Worm (Caenorhabditis elegans) whole organism, mixed stage, embryonic: ENCODE results near the gene aqp-10.

Experiments used
- M03D4.4 ChIP-seq: sonication (generic microtip); optimal IDR thresholded peaks from 2 replicates; lab custom pipeline; 2017; ENCODE audit warnings: mild to moderate bottlenecking, missing genetic modification characterization, missing compliant biosample characterization
- bed-3 ChIP-seq: fragments of 200-800 bp; sonication (Bioruptor generic); optimal IDR thresholded peaks from 3 replicates; lab custom pipeline; 2018; ENCODE audit warnings: mild to moderate bottlenecking, missing genetic modification characterization, moderate library complexity, missing compliant biosample characterization
- blmp-1 ChIP-seq: fragments of 150-350 bp; optimal IDR thresholded peaks from 2 replicates; lab custom pipeline; 2014; ENCODE audit warnings: missing biosample characterization, missing genetic modification characterization
- ceh-43 ChIP-seq: fragments of 200-800 bp; sonication (Bioruptor generic); optimal IDR thresholded peaks from 2 replicates; lab custom pipeline; 2018; ENCODE audit warnings: mild to moderate bottlenecking, missing genetic modification characterization, moderate library complexity, missing compliant biosample characterization
- ceh-83 ChIP-seq: fragments of 200-800 bp; sonication (Bioruptor generic); optimal IDR thresholded peaks from 2 replicates; lab custom pipeline; 2018; ENCODE audit warnings: mild to moderate bottlenecking, missing genetic modification characterization, missing compliant biosample characterization
- ces-1 ChIP-seq: fragments of 150-350 bp; optimal IDR thresholded peaks from 2 replicates; lab custom pipeline; 2014; ENCODE audit warnings: missing biosample characterization, missing genetic modification reagents, missing genetic modification characterization
- cnd-1 ChIP-seq: fragments of 200-800 bp; sonication (Bioruptor generic); optimal IDR thresholded peaks from 2 replicates; lab custom pipeline; 2018; ENCODE audit warnings: mild to moderate bottlenecking, missing genetic modification characterization, missing compliant biosample characterization
- drap-1 ChIP-seq: fragments of 200-800 bp; sonication (Bioruptor generic); optimal IDR thresholded peaks from 3 replicates; lab custom pipeline; 2018; ENCODE audit warnings: mild to moderate bottlenecking, missing genetic modification characterization, missing compliant biosample characterization
- elt-1 ChIP-seq: sonication (generic microtip); optimal IDR thresholded peaks from 2 replicates; lab custom pipeline; 2017; ENCODE audit warnings: missing genetic modification characterization, mild to moderate bottlenecking, missing compliant biosample characterization, antibody characterized with exemption, moderate library complexity, borderline replicate concordance; ENCODE audit not compliant: insufficient read depth
- elt-3 ChIP-seq: fragments of 150-350 bp; optimal IDR thresholded peaks from 2 replicates; lab custom pipeline; 2014; ENCODE audit warnings: missing biosample characterization, missing genetic modification characterization
- flh-1 ChIP-seq: fragments of 200-800 bp; sonication (Bioruptor generic); optimal IDR thresholded peaks from 2 replicates; lab custom pipeline; 2018; ENCODE audit warnings: mild to moderate bottlenecking, missing genetic modification characterization, moderate library complexity, missing compliant biosample characterization
- ham-2 ChIP-seq: fragments of 200-800 bp; sonication (Bioruptor generic); optimal IDR thresholded peaks from 2 replicates; lab custom pipeline; 2018; ENCODE audit warnings: mild to moderate bottlenecking, missing genetic modification characterization, missing compliant biosample characterization
- hlh-1 ChIP-seq: fragments of 150-350 bp; optimal IDR thresholded peaks from 2 replicates; lab custom pipeline; 2014; ENCODE audit warnings: missing biosample characterization, missing genetic modification reagents, missing genetic modification characterization
- lin-13 ChIP-seq: fragments of 150-350 bp; optimal IDR thresholded peaks from 2 replicates; lab custom pipeline; 2014; ENCODE audit warnings: missing biosample characterization, missing genetic modification characterization
- lin-32 ChIP-seq: fragments of 200-800 bp; sonication (Bioruptor generic); optimal IDR thresholded peaks from 2 replicates; lab custom pipeline; 2018; ENCODE audit warnings: mild to moderate bottlenecking, missing genetic modification characterization, missing compliant biosample characterization
- lsy-2 ChIP-seq: fragments of 150-350 bp; optimal IDR thresholded peaks from 2 replicates; lab custom pipeline; 2014; ENCODE audit warnings: missing biosample characterization, missing genetic modification characterization
- mab-5 ChIP-seq: fragments of 150-350 bp; optimal IDR thresholded peaks from 2 replicates; lab custom pipeline; 2014; ENCODE audit warnings: missing biosample characterization, missing genetic modification characterization
- mep-1 ChIP-seq: fragments of 150-350 bp; optimal IDR thresholded peaks from 2 replicates; lab custom pipeline; 2017; ENCODE audit warnings: missing biosample characterization, missing genetic modification reagents, missing genetic modification characterization, inconsistent platforms
- mls-2 ChIP-seq: sonication (generic microtip); optimal IDR thresholded peaks from 2 replicates; lab custom pipeline; 2016; ENCODE audit warnings: mild to moderate bottlenecking, missing genetic modification characterization, moderate library complexity, missing compliant biosample characterization
- nhr-12 ChIP-seq: fragments of 150-350 bp; optimal IDR thresholded peaks from 2 replicates; lab custom pipeline; 2014; ENCODE audit warnings: missing biosample characterization, missing genetic modification characterization
- nhr-2 ChIP-seq: fragments of 150-350 bp; optimal IDR thresholded peaks from 2 replicates; lab custom pipeline; 2014; ENCODE audit warnings: missing biosample characterization, missing genetic modification characterization
- nhr-28 ChIP-seq: fragments of 150-350 bp; optimal IDR thresholded peaks from 2 replicates; lab custom pipeline; 2014; ENCODE audit warnings: missing biosample characterization, missing genetic modification characterization
- nhr-76 ChIP-seq: sonication (generic microtip); optimal IDR thresholded peaks from 2 replicates; lab custom pipeline; 2017; ENCODE audit warnings: missing biosample characterization, missing genetic modification characterization
- pha-4 ChIP-seq: fragments of 150-350 bp; optimal IDR thresholded peaks from 2 replicates; lab custom pipeline; 2018; ENCODE audit warnings: missing biosample characterization, missing genetic modification reagents, missing genetic modification characterization
- sem-2 ChIP-seq: fragments of 200-800 bp; sonication (Bioruptor generic); optimal IDR thresholded peaks from 2 replicates; lab custom pipeline; 2018; ENCODE audit warnings: mild to moderate bottlenecking, missing genetic modification characterization, missing compliant biosample characterization
- snpc-4 ChIP-seq: fragments of 150-350 bp; optimal IDR thresholded peaks from 2 replicates; lab custom pipeline; 2014; ENCODE audit warnings: missing biosample characterization, missing genetic modification characterization
- sptf-1 ChIP-seq: sonication (generic microtip); optimal IDR thresholded peaks from 2 replicates; lab custom pipeline; 2017; ENCODE audit warnings: mild to moderate bottlenecking, missing genetic modification characterization, moderate library complexity, missing compliant biosample characterization
- tbx-8 ChIP-seq: fragments of 200-800 bp; sonication (Bioruptor generic); optimal IDR thresholded peaks from 2 replicates; lab custom pipeline; 2018; ENCODE audit warnings: mild to moderate bottlenecking, missing genetic modification characterization, moderate library complexity, missing compliant biosample characterization
- unc-120 ChIP-seq: sonication (generic microtip); optimal IDR thresholded peaks from 2 replicates; lab custom pipeline; 2017; ENCODE audit warnings: missing genetic modification characterization, missing compliant biosample characterization; ENCODE audit not compliant: poor library complexity, severe bottlenecking
- unc-39 ChIP-seq: fragments of 150-350 bp; optimal IDR thresholded peaks from 2 replicates; lab custom pipeline; 2014; ENCODE audit warnings: missing biosample characterization, missing genetic modification characterization
- unc-62 ChIP-seq: fragments of 150-350 bp; optimal IDR thresholded peaks from 2 replicates; lab custom pipeline; 2014; ENCODE audit warnings: missing biosample characterization, missing genetic modification reagents, missing genetic modification characterization
- zip-8 ChIP-seq: fragments of 150-350 bp; optimal IDR thresholded peaks from 2 replicates; lab custom pipeline; 2014; ENCODE audit warnings: missing biosample characterization, missing genetic modification characterization
- ztf-11 ChIP-seq: fragments of 150-350 bp; optimal IDR thresholded peaks from 2 replicates; lab custom pipeline; 2014; ENCODE audit warnings: missing biosample characterization, missing genetic modification characterization

Gene aqp-10

DNA sequence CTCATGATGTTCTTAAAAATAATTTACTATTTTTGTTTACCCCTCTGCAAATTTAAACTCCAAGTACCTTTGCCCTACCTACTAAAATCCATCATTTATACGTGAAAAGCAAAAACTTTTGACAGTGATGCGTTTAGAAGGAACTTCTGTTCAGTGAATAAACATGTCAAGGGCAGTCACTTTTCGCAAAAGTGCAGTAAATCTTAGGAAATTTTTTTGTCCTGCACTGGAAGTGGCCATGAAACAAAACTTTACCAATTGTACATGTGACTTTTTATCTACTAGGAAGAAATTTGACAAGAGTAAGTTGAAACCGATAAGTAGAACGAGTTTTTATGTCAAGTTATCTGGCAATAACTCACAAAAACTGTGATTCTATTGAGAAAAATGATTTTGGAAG lies 16.6 kb upstream of the aqp-10 start:
- TF ChIP-seq lin-32 (GFP tag; lab: Kevin White, UChicago), result no peak
- no peak for TF ChIP-seq ztf-11 (tag; lab: Kevin White, UChicago)
- no peak for TF ChIP-seq unc-62 (GFP tag; lab: Kevin White, UChicago)
- no peak for TF ChIP-seq unc-39
- no peak for TF ChIP-seq elt-3 (tag; lab: Kevin White, UChicago)
- TF ChIP-seq lin-13 (tag; lab: Kevin White, UChicago), result no peak
- no peak for TF ChIP-seq flh-1 (GFP tag; lab: Kevin White, UChicago)
- no peak for TF ChIP-seq sem-2 (GFP tag; lab: Kevin White, UChicago)
- no peak for TF ChIP-seq ceh-43 (GFP tag; lab: Kevin White, UChicago)
- no peak for TF ChIP-seq nhr-76 (tag; lab: Kevin White, UChicago)
- no peak for TF ChIP-seq pha-4
- TF ChIP-seq blmp-1 (tag; lab: Kevin White, UChicago), result no peak
- no peak for TF ChIP-seq M03D4.4
- TF ChIP-seq tbx-8 (GFP tag; lab: Kevin White, UChicago), result no peak
- no peak for TF ChIP-seq cnd-1 (tag; lab: Kevin White, UChicago)
- TF ChIP-seq zip-8 (tag; lab: Kevin White, UChicago), result no peak
- no peak for TF ChIP-seq mab-5 (tag; lab: Kevin White, UChicago)
- TF ChIP-seq snpc-4, result no peak
- no peak for TF ChIP-seq drap-1 (GFP tag; lab: Kevin White, UChicago)

- TF ChIP-seq hlh-1 (tag; lab: Kevin White, UChicago) (no peak), sptf-1 (tag; lab: Kevin White, UChicago) (no peak), zip-8 (tag; lab: Kevin White, UChicago) (no peak), ham-2 (GFP tag; lab: Kevin White, UChicago) (no peak), ztf-11 (tag; lab: Kevin White, UChicago) (no peak), lin-32 (GFP tag; lab: Kevin White, UChicago) (no peak), lsy-2 (tag; lab: Kevin White, UChicago) (no peak), bed-3 (GFP tag; lab: Kevin White, UChicago) (no peak), mep-1 (no peak), nhr-2 (tag; lab: Kevin White, UChicago) (no peak), lin-13 (tag; lab: Kevin White, UChicago) (no peak), ces-1 (no peak)
- TF ChIP-seq, all 35 proteins: peak for 0
Measured at ce11 chrII:9782337-9782736, 12.7 kb upstream of the aqp-10 start, which contains the start of gene T10B9.14. TSS of gene T10B9.14 (minus strand) at chrII:9782437.

DNA sequence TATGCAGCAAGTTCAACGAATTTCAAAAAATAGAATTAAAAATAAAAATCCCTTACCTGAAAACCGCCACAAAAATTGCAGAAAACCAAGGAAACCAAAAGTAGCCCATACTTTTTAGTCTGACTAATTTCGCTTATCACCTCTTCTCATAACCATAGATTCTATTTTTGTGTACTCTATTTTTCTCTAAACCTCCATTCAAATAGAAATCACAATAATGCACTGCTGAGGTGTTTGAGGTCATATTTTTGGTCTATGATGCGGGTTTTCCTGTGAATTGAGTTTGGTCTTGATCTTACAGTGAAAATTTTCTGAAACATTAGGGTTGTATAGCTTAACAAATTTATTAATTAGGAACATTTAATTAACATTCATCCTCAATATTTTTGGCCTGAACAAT lies 12.2 kb upstream of the aqp-10 start, which contains the start of gene cyp-13A1:
cyp-13A1 (minus strand) TSS at position 156 of the 400 bp plus-strand sequence.
- TF ChIP-seq hlh-1 (tag; lab: Kevin White, UChicago) (no peak), bed-3 (GFP tag; lab: Kevin White, UChicago) (no peak), drap-1 (GFP tag; lab: Kevin White, UChicago) (no peak)

- TF ChIP-seq nhr-2 (tag; lab: Kevin White, UChicago) (no peak), blmp-1 (tag; lab: Kevin White, UChicago) (no peak), unc-39 (no peak), lin-32 (GFP tag; lab: Kevin White, UChicago) (no peak), ham-2 (GFP tag; lab: Kevin White, UChicago) (no peak), ceh-83 (GFP tag; lab: Kevin White, UChicago) (no peak), cnd-1 (tag; lab: Kevin White, UChicago) (no peak), lsy-2 (tag; lab: Kevin White, UChicago) (no peak), mls-2 (tag; lab: Kevin White, UChicago) (no peak), tbx-8 (GFP tag; lab: Kevin White, UChicago) (no peak), mab-5 (tag; lab: Kevin White, UChicago) (no peak), ceh-43 (GFP tag; lab: Kevin White, UChicago) (no peak), bed-3 (GFP tag; lab: Kevin White, UChicago) (no peak), nhr-12 (no peak), nhr-28 (tag; lab: Kevin White, UChicago) (no peak), elt-3 (tag; lab: Kevin White, UChicago) (no peak), flh-1 (GFP tag; lab: Kevin White, UChicago) (no peak), unc-120 (no peak), ztf-11 (tag; lab: Kevin White, UChicago) (no peak), elt-1 (no peak)
Measured at ce11 chrII:9778495-9778894, 8.8 kb upstream of the aqp-10 start.
